Worm (Caenorhabditis elegans) whole organism, L4 larva: ENCODE measurements around the gene twk-44.
"Not testable (repeated sequence)": the region's sequence is repeated elsewhere in the genome, so short reads cannot be mapped to it uniquely, and the experiment has no call there.

Source experiments
- F10B5.3 ChIP-seq: sonication (generic microtip); optimal IDR thresholded peaks from 2 replicates; lab custom pipeline; 2016; ENCODE audit warnings: mild to moderate bottlenecking, missing genetic modification characterization, missing compliant biosample characterization
- F37D6.2 ChIP-seq: sonication (generic microtip); optimal IDR thresholded peaks from 2 replicates; lab custom pipeline; 2016; ENCODE audit warnings: mild to moderate bottlenecking, missing genetic modification characterization, missing compliant biosample characterization
- F44E2.7 ChIP-seq: fragments of 200-800 bp; sonication (Bioruptor generic); IDR thresholded peaks from 2 replicates; pipeline ENCODE4 v2.1.2; 2022; ENCODE audit warnings: missing genetic modification characterization, missing compliant biosample characterization
- T20F7.1 ChIP-seq: fragments of 200-800 bp; sonication (Bioruptor generic); optimal IDR thresholded peaks from 2 replicates; lab custom pipeline; 2018; ENCODE audit warnings: mild to moderate bottlenecking, missing genetic modification characterization, missing compliant biosample characterization
- T26A8.4 ChIP-seq: fragments of 200-800 bp; sonication (Bioruptor generic); IDR thresholded peaks from 2 replicates; pipeline ENCODE4 v1.3.6; 2022; ENCODE audit warnings: missing genetic modification characterization, missing compliant biosample characterization
- Y5F2A.4 ChIP-seq: fragments of 200-800 bp; sonication (Bioruptor generic); optimal IDR thresholded peaks from 2 replicates; lab custom pipeline; 2018; ENCODE audit warnings: mild to moderate bottlenecking, missing genetic modification characterization, missing compliant biosample characterization
- Y75B8A.6 ChIP-seq: fragments of 200-800 bp; sonication (Bioruptor generic); IDR thresholded peaks from 2 replicates; pipeline ENCODE4 v1.3.6; 2022; ENCODE audit warnings: missing genetic modification reagents, missing genetic modification characterization, missing compliant biosample characterization
- aha-1 ChIP-seq: fragments of 150-350 bp; peaks from one replicate; lab custom pipeline; 2014; ENCODE audit warnings: missing biosample characterization, missing genetic modification characterization
- ceh-20 ChIP-seq: fragments of 200-800 bp; sonication (Bioruptor generic); IDR thresholded peaks from 2 replicates; pipeline ENCODE4 v1.3.6; 2022; ENCODE audit warnings: missing genetic modification reagents, missing genetic modification characterization, missing compliant biosample characterization
- ces-1 ChIP-seq: fragments of 150-350 bp; sonication (generic microtip); optimal IDR thresholded peaks from 4 replicates; lab custom pipeline; 2014; ENCODE audit warnings: missing biosample characterization, missing genetic modification reagents, missing genetic modification characterization
- ctbp-1 ChIP-seq: fragments of 200-800 bp; sonication (Bioruptor generic); IDR thresholded peaks from 2 replicates; pipeline ENCODE4 v1.3.6; 2022; ENCODE audit warnings: missing genetic modification reagents, missing genetic modification characterization, missing compliant biosample characterization
- daf-16 ChIP-seq, 3 experiments: sonication (generic microtip); optimal IDR thresholded peaks; 2 replicates each; lab custom pipeline; 2016 to 2017; ENCODE audit warnings: missing genetic modification characterization in 3 of 3, missing genetic modification reagents in 3 of 3, mild to moderate bottlenecking in 2 of 3, missing compliant biosample characterization in 2 of 3, missing biosample characterization in 1 of 3, moderate library complexity in 1 of 3
- dpl-1 ChIP-seq: fragments of 150-350 bp; optimal IDR thresholded peaks from 2 replicates; lab custom pipeline; 2014; ENCODE audit warnings: missing biosample characterization, missing genetic modification reagents, missing genetic modification characterization
- dve-1 ChIP-seq: sonication (generic microtip); optimal IDR thresholded peaks from 2 replicates; lab custom pipeline; 2017; ENCODE audit warnings: antibody characterized with exemption, mild to moderate bottlenecking, missing genetic modification characterization, missing compliant biosample characterization; ENCODE audit not compliant: insufficient read depth
- egl-43 ChIP-seq: fragments of 200-800 bp; sonication (Bioruptor generic); IDR thresholded peaks from 2 replicates; pipeline ENCODE4 v1.3.6; 2022; ENCODE audit warnings: missing genetic modification reagents, missing genetic modification characterization, missing compliant biosample characterization
- fkh-10 ChIP-seq: fragments of 150-350 bp; optimal IDR thresholded peaks from 2 replicates; lab custom pipeline; 2014; ENCODE audit warnings: missing biosample characterization, missing genetic modification reagents, missing genetic modification characterization
- gei-8 ChIP-seq: fragments of 200-800 bp; sonication (Bioruptor generic); optimal IDR thresholded peaks from 2 replicates; lab custom pipeline; 2018; ENCODE audit warnings: mild to moderate bottlenecking, missing genetic modification characterization, missing compliant biosample characterization
- hif-1 ChIP-seq, 2 experiments: sonication (generic microtip); optimal IDR thresholded peaks; 2 replicates each; lab custom pipeline; 2016 to 2017; ENCODE audit warnings: missing compliant biosample characterization in 2 of 2, missing genetic modification characterization in 2 of 2, missing genetic modification reagents in 2 of 2, missing genotype in 2 of 2, mild to moderate bottlenecking in 1 of 2
- hlh-11 ChIP-seq: fragments of 200-800 bp; sonication (Bioruptor generic); optimal IDR thresholded peaks from 2 replicates; lab custom pipeline; 2018; ENCODE audit warnings: mild to moderate bottlenecking, missing genetic modification characterization, missing compliant biosample characterization
- hlh-30 ChIP-seq: sonication (generic microtip); optimal IDR thresholded peaks from 2 replicates; lab custom pipeline; 2017; ENCODE audit warnings: antibody characterized with exemption, mild to moderate bottlenecking, missing genetic modification characterization, missing compliant biosample characterization; ENCODE audit not compliant: insufficient read depth
- hmg-1.1 ChIP-seq: fragments of 200-800 bp; sonication (Bioruptor generic); IDR thresholded peaks from 2 replicates; pipeline ENCODE4 v1.3.6; 2022; ENCODE audit warnings: missing genetic modification reagents, missing genetic modification characterization, missing compliant biosample characterization
- lin-13 ChIP-seq: fragments of 150-350 bp; optimal IDR thresholded peaks from 2 replicates; lab custom pipeline; 2014; ENCODE audit warnings: missing biosample characterization, missing genetic modification reagents, missing genetic modification characterization
- lsy-2 ChIP-seq, 2 experiments: fragments of 150-350 bp in 1 of 2; sonication (generic microtip) in 1 of 2; optimal IDR thresholded peaks; 2 replicates each; lab custom pipeline; 2014 to 2017; ENCODE audit warnings: missing biosample characterization in 2 of 2, missing genetic modification characterization in 2 of 2
- mep-1 ChIP-seq: fragments of 150-350 bp; sonication (generic microtip); optimal IDR thresholded peaks from 3 replicates; lab custom pipeline; 2014; ENCODE audit warnings: missing biosample characterization, missing genetic modification characterization
- mxl-3 ChIP-seq: fragments of 200-800 bp; sonication (Bioruptor generic); optimal IDR thresholded peaks from 2 replicates; lab custom pipeline; 2018; ENCODE audit warnings: mild to moderate bottlenecking, missing genetic modification characterization, missing compliant biosample characterization
- nhr-102 ChIP-seq: sonication (generic microtip); optimal IDR thresholded peaks from 2 replicates; lab custom pipeline; 2016; ENCODE audit warnings: mild to moderate bottlenecking, missing genetic modification characterization, moderate library complexity, missing compliant biosample characterization
- nhr-111 ChIP-seq: fragments of 200-800 bp; sonication (Bioruptor generic); optimal IDR thresholded peaks from 2 replicates; lab custom pipeline; 2018; ENCODE audit warnings: mild to moderate bottlenecking, missing genetic modification characterization, missing compliant biosample characterization
- nhr-237 ChIP-seq: sonication (generic microtip); optimal IDR thresholded peaks from 2 replicates; lab custom pipeline; 2017; ENCODE audit warnings: missing biosample characterization, missing genetic modification characterization
- nhr-25 ChIP-seq: sonication (generic microtip); optimal IDR thresholded peaks from 2 replicates; lab custom pipeline; 2017; ENCODE audit warnings: missing genetic modification characterization, mild to moderate bottlenecking, missing compliant biosample characterization, antibody characterized with exemption, moderate library complexity, borderline replicate concordance; ENCODE audit not compliant: insufficient read depth
- nhr-28 ChIP-seq: fragments of 150-350 bp; optimal IDR thresholded peaks from 2 replicates; lab custom pipeline; 2014; ENCODE audit warnings: missing biosample characterization, missing genetic modification characterization
- nhr-48 ChIP-seq: sonication (generic microtip); optimal IDR thresholded peaks from 2 replicates; lab custom pipeline; 2016; ENCODE audit warnings: mild to moderate bottlenecking, missing genetic modification characterization, missing compliant biosample characterization
- nhr-6 ChIP-seq: fragments of 150-350 bp; optimal IDR thresholded peaks from 2 replicates; lab custom pipeline; 2014; ENCODE audit warnings: missing biosample characterization, missing genetic modification characterization
- nhr-77 ChIP-seq: fragments of 150-350 bp; optimal IDR thresholded peaks from 2 replicates; lab custom pipeline; 2014; ENCODE audit warnings: missing biosample characterization, missing genetic modification characterization
- rbr-2 ChIP-seq: sonication (generic microtip); optimal IDR thresholded peaks from 2 replicates; lab custom pipeline; 2016; ENCODE audit warnings: missing genotype, missing genetic modification characterization, missing compliant biosample characterization
- sdz-12 ChIP-seq: fragments of 200-800 bp; sonication (Bioruptor generic); optimal IDR thresholded peaks from 2 replicates; lab custom pipeline; 2018; ENCODE audit warnings: mild to moderate bottlenecking, missing genetic modification characterization, missing compliant biosample characterization
- spr-3 ChIP-seq: fragments of 200-800 bp; sonication (Bioruptor generic); optimal IDR thresholded peaks from 2 replicates; lab custom pipeline; 2018; ENCODE audit warnings: mild to moderate bottlenecking, missing genetic modification characterization, missing compliant biosample characterization
- unc-62 ChIP-seq, 3 experiments: fragments of 150-350 bp in 1 of 3; sonication (generic microtip); optimal IDR thresholded peaks in 2 of 3; peaks in 1 of 3; 1 replicate in 1 of 3; 2 replicates in 2 of 3; lab custom pipeline; 2014 to 2017; ENCODE audit warnings: missing biosample characterization in 3 of 3, missing genetic modification characterization in 3 of 3, missing genetic modification reagents in 3 of 3, missing genotype in 1 of 3
- zfp-2 ChIP-seq: sonication (generic microtip); optimal IDR thresholded peaks from 2 replicates; lab custom pipeline; 2016; ENCODE audit warnings: mild to moderate bottlenecking, missing genetic modification characterization, missing compliant biosample characterization

Gene twk-44

ce11 chrX:11645517-11645916 lies 18.6 kb upstream of the twk-44 start (continued):
- TF ChIP-seq Y75B8A.6 (GFP tag; lab: Robert Waterston, UW) (no peak), F10B5.3 (tag; lab: Kevin White, UChicago) (no peak), F44E2.7 (GFP tag; lab: Robert Waterston, UW) (no peak), nhr-77 (tag; lab: Kevin White, UChicago) (no peak), nhr-111 (no peak), nhr-6 (tag; lab: Kevin White, UChicago) (no peak), hlh-11 (peak; percentile 41), dpl-1 (GFP tag; lab: Kevin White, UChicago) (no peak), spr-3 (GFP tag; lab: Kevin White, UChicago) (peak; percentile 51), ces-1 (GFP tag; lab: Kevin White, UChicago) (no peak)

DNA sequence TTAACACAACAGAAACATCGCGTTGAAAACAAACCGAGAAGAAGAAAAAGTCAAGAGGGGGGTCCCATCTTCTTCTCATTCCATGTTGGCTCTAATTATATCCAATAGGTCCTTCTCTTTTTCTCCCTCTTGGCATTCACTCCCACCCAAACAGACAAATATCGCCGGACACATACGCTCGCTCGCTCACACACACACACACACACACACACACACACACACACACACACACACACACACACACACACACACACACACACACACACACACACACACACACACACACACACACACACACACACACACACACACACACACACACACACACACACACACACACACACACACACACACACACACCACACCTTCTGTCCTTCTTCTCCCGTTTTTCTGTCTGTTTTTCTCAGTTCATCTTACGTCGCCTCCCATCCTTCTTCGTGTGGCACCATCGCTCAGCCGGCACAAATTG lies 16.9 kb upstream of the twk-44 start, which contains the start of gene sto-4:
Gene sto-4, plus strand, starts transcription at position 360 of the 469 bp plus-strand sequence.
- TF ChIP-seq Y5F2A.4 (peak; percentile 57), F37D6.2 (tag; lab: Kevin White, UChicago) (peak; percentile 76), nhr-102 (tag; lab: Kevin White, UChicago) (peak; percentile 63), T26A8.4 (GFP tag; lab: Robert Waterston, UW) (peak; percentile 49), ctbp-1 (GFP tag; lab: Robert Waterston, UW) (peak; percentile 91), mep-1 (peak; percentile 77), egl-43 (GFP tag; lab: Robert Waterston, UW) (peak; percentile 41; the same call in 1 of the 2 replicates), dve-1 (tag; lab: Kevin White, UChicago) (peak; percentile 83), spr-3 (GFP tag; lab: Kevin White, UChicago) (peak; percentile 76), nhr-6 (tag; lab: Kevin White, UChicago) (peak; percentile 58), daf-16 (GFP tag; optimal IDR thresholded peaks at IDR 0.05; lab: Kevin White, UChicago) (peak in 1 of 2 experiments; percentile 77), hmg-1.1 (peak; percentile 67), fkh-10 (peak; percentile 22), mxl-3 (peak; percentile 68), T20F7.1 (GFP tag; lab: Kevin White, UChicago) (peak; percentile 64), rbr-2 (tag; lab: Kevin White, UChicago) (peak; percentile 90), nhr-28 (tag; lab: Kevin White, UChicago) (peak; percentile 7), unc-62 (GFP tag; optimal IDR thresholded peaks at IDR 0.05 in 1 of 2; lab: Kevin White, UChicago) (peak in 1 of 2 experiments; percentile 15), gei-8 (GFP tag; lab: Kevin White, UChicago) (peak; percentile 66), ceh-20 (peak; percentile 67), nhr-25 (tag; lab: Kevin White, UChicago) (peak; percentile 89), hif-1 (tag; optimal IDR thresholded peaks at IDR 0.05; lab: Kevin White, UChicago) (peak in 1 of 2 experiments; percentile 80), nhr-237 (tag; lab: Kevin White, UChicago) (peak; percentile 9), lsy-2 (tag; optimal IDR thresholded peaks at IDR 0.05; lab: Kevin White, UChicago) (peak in 1 of 2 experiments; percentile 28), F10B5.3 (tag; lab: Kevin White, UChicago) (peak; percentile 51), hlh-11 (peak; percentile 84), aha-1 (tag; lab: Kevin White, UChicago) (peak; percentile 80), hlh-30 (tag; lab: Kevin White, UChicago) (peak; percentile 67), zfp-2 (tag; lab: Kevin White, UChicago) (peak; percentile 39), lin-13 (GFP tag; lab: Kevin White, UChicago) (peak; percentile 22), nhr-48 (tag; lab: Kevin White, UChicago) (peak; percentile 17), sdz-12 (GFP tag; lab: Kevin White, UChicago) (peak; percentile 52)
- TF ChIP-seq daf-16, unc-62 (tag; optimal IDR thresholded peaks at IDR 0.05; lab: Kevin White, UChicago): not testable (repeated sequence)
